Fruit fly (Drosophila melanogaster) whole organism, wandering third instar larva: Measurements from ENCODE around the gene snu.

Experiments
- CG32264 ChIP-seq: fragments of 200-800 bp; sonication (Bioruptor generic); optimal IDR thresholded peaks from 2 replicates; lab custom pipeline; 2016; ENCODE audit warnings: missing biosample characterization, missing genetic modification characterization
- CG9705 ChIP-seq: fragments of 200-800 bp; sonication (Bioruptor generic); optimal IDR thresholded peaks from 2 replicates; lab custom pipeline; 2018; ENCODE audit warnings: missing biosample characterization, mild to moderate bottlenecking, missing genetic modification characterization
- Dfd ChIP-seq: fragments of >200 bp; optimal IDR thresholded peaks from 2 replicates; lab custom pipeline; 2017; ENCODE audit warnings: missing biosample characterization, missing genetic modification characterization
- GATAd ChIP-seq: sonication (Bioruptor generic); optimal IDR thresholded peaks from 2 replicates; lab custom pipeline; 2016; ENCODE audit warnings: missing biosample characterization, missing genetic modification characterization
- HLH106 ChIP-seq: fragments of 200-800 bp; optimal IDR thresholded peaks from 3 replicates; lab custom pipeline; 2019; ENCODE audit warnings: missing biosample characterization, mild to moderate bottlenecking, missing genetic modification characterization, moderate library complexity
- Hr78 ChIP-seq: fragments of >200 bp; optimal IDR thresholded peaks from 2 replicates; lab custom pipeline; 2017; ENCODE audit warnings: missing biosample characterization, missing genetic modification characterization
- Hr83 ChIP-seq: fragments of 200-300 bp; sonication (Bioruptor generic); optimal IDR thresholded peaks from 2 replicates; lab custom pipeline; 2016; ENCODE audit warnings: missing biosample characterization, mild to moderate bottlenecking, missing genetic modification characterization, moderate library complexity; ENCODE audit not compliant: poor library complexity, severe bottlenecking
- Jra ChIP-seq: sonication (Bioruptor generic); optimal IDR thresholded peaks from 2 replicates; lab custom pipeline; 2016; ENCODE audit warnings: missing biosample characterization, missing genetic modification characterization
- Mio ChIP-seq: sonication (Bioruptor generic); optimal IDR thresholded peaks from 2 replicates; lab custom pipeline; 2016; ENCODE audit warnings: missing biosample characterization, missing genetic modification characterization
- Myc ChIP-seq: fragments of >200 bp; optimal IDR thresholded peaks from 2 replicates; lab custom pipeline; 2017
- N ChIP-seq: fragments of >200 bp; optimal IDR thresholded peaks from 2 replicates; lab custom pipeline; 2018; ENCODE audit warnings: missing biosample characterization, missing external identifiers, missing genetic modification characterization
- OdsH ChIP-seq: fragments of 200-800 bp; sonication (Bioruptor generic); optimal IDR thresholded peaks from 2 replicates; lab custom pipeline; 2016; ENCODE audit warnings: missing biosample characterization, mild to moderate bottlenecking, missing genetic modification characterization
- Rel ChIP-seq, 2 experiments: fragments of 200-800 bp; sonication (Bioruptor generic) in 1 of 2; optimal IDR thresholded peaks; 2 replicates in 1 of 2; 3 replicates in 1 of 2; lab custom pipeline; 2016 to 2019; ENCODE audit warnings: mild to moderate bottlenecking in 2 of 2, missing biosample characterization in 2 of 2, missing genetic modification characterization in 2 of 2, moderate library complexity in 1 of 2
- Sp1 ChIP-seq: fragments of 200-800 bp; sonication (Bioruptor generic); optimal IDR thresholded peaks from 3 replicates; lab custom pipeline; 2019; ENCODE audit warnings: missing biosample characterization, mild to moderate bottlenecking, missing genetic modification characterization, moderate library complexity
- Vsx2 ChIP-seq: fragments of 200-300, 225-300 bp; sonication (Bioruptor generic); optimal IDR thresholded peaks from 2 replicates; lab custom pipeline; 2018; ENCODE audit warnings: missing biosample characterization, missing genetic modification characterization; ENCODE audit not compliant: partially characterized antibody
- brk ChIP-seq: fragments of 200-800 bp; sonication (Bioruptor generic); optimal IDR thresholded peaks from 2 replicates; lab custom pipeline; 2016; ENCODE audit warnings: missing biosample characterization, mild to moderate bottlenecking, missing genetic modification characterization
- dl ChIP-seq, 2 experiments: fragments of 175-275, 200-275 bp in 1 of 2; fragments of 200-275 bp in 1 of 2; sonication (Bioruptor generic); optimal IDR thresholded peaks; lab custom pipeline; 2018; ENCODE audit warnings: mild to moderate bottlenecking in 2 of 2, missing biosample characterization in 2 of 2, missing genetic modification characterization in 2 of 2, moderate library complexity in 2 of 2; ENCODE audit not compliant: partially characterized antibody in 2 of 2, insufficient read depth in 1 of 2
- dmrt93B ChIP-seq: fragments of 200-800 bp; sonication (Bioruptor generic); optimal IDR thresholded peaks from 2 replicates; lab custom pipeline; 2018; ENCODE audit warnings: missing biosample characterization, mild to moderate bottlenecking, missing genetic modification characterization
- dsf ChIP-seq: sonication (Bioruptor generic); optimal IDR thresholded peaks from 2 replicates; lab custom pipeline; 2016; ENCODE audit warnings: missing biosample characterization, missing genetic modification characterization, borderline replicate concordance
- ey ChIP-seq: fragments of 200-800 bp; sonication (Bioruptor generic); optimal IDR thresholded peaks from 2 replicates; lab custom pipeline; 2016; ENCODE audit warnings: missing biosample characterization, missing genetic modification characterization
- foxo ChIP-seq, 2 experiments: fragments of 200-800 bp; sonication (Bioruptor generic); optimal IDR thresholded peaks; 2 replicates in 1 of 2; 3 replicates in 1 of 2; lab custom pipeline; 2016 to 2017; ENCODE audit warnings: missing biosample characterization in 2 of 2, missing genetic modification characterization in 2 of 2
- fru ChIP-seq: fragments of 200-800 bp; sonication (Bioruptor generic); optimal IDR thresholded peaks from 3 replicates; lab custom pipeline; 2016; ENCODE audit warnings: missing biosample characterization, mild to moderate bottlenecking, missing genetic modification characterization
- h ChIP-seq: fragments of 200-800 bp; sonication (Bioruptor generic); optimal IDR thresholded peaks from 3 replicates; lab custom pipeline; 2016; ENCODE audit warnings: missing biosample characterization, mild to moderate bottlenecking, missing genetic modification characterization
- jim ChIP-seq: fragments of 175-275, 200-325 bp; sonication (Bioruptor generic); optimal IDR thresholded peaks from 2 replicates; lab custom pipeline; 2016; ENCODE audit warnings: missing biosample characterization, mild to moderate bottlenecking, missing genetic modification characterization
- lola ChIP-seq: fragments of >200 bp; optimal IDR thresholded peaks from 2 replicates; lab custom pipeline; 2017; ENCODE audit warnings: missing biosample characterization, missing genetic modification characterization
- pan ChIP-seq: fragments of >200 bp; optimal IDR thresholded peaks from 2 replicates; lab custom pipeline; 2017
- psq ChIP-seq: fragments of 200-800 bp; sonication (Bioruptor generic); optimal IDR thresholded peaks from 3 replicates; lab custom pipeline; 2017; ENCODE audit warnings: missing biosample characterization, mild to moderate bottlenecking, missing genetic modification characterization, moderate library complexity
- rgr ChIP-seq: fragments of 200-800 bp; sonication (Bioruptor generic); optimal IDR thresholded peaks from 3 replicates; lab custom pipeline; 2016; ENCODE audit warnings: missing biosample characterization, mild to moderate bottlenecking, missing genetic modification characterization
- sage ChIP-seq: fragments of 200-800 bp; sonication (Bioruptor generic); optimal IDR thresholded peaks from 2 replicates; lab custom pipeline; 2016; ENCODE audit warnings: missing biosample characterization, mild to moderate bottlenecking, missing genetic modification characterization
- sv ChIP-seq: fragments of 200-800 bp; sonication (Bioruptor generic); optimal IDR thresholded peaks from 3 replicates; lab custom pipeline; 2016; ENCODE audit warnings: missing biosample characterization, missing genetic modification characterization
- tai ChIP-seq: sonication (Bioruptor generic); optimal IDR thresholded peaks from 2 replicates; lab custom pipeline; 2016; ENCODE audit warnings: missing biosample characterization, missing genetic modification characterization
- woc ChIP-seq: sonication (Bioruptor generic); optimal IDR thresholded peaks from 2 replicates; lab custom pipeline; 2016; ENCODE audit warnings: missing biosample characterization, mild to moderate bottlenecking, missing genetic modification characterization

Gene snu

DNA sequence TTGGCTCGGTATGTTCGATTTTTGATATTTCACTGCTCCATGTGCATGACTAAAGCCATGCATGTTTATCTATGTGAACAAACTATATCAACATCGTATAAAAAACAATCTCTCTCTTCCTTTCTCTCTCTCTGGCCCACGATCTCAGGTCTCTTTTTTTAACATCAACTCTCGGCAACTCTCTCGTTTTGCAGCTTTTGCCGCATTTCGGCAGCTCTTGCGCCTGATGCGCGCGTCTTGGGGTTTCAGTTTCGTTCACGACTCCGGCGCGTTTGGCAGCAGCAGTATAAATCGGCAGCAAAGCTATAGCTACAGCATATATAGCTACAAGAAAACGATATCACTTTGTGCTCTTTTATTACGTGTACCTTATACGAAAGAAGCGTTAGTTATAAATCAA, at the start of gene snu:
Gene snu, plus strand, starts transcription at position 254 of the 400 bp plus-strand sequence.
- TF ChIP-seq N (GFP tag; lab: Kevin White, UChicago) (no peak), dmrt93B (GFP tag; lab: Kevin White, UChicago) (no peak), sage (no peak), Sp1 (GFP tag; lab: Kevin White, UChicago) (peak; percentile 13), h (GFP tag; lab: Kevin White, UChicago) (peak; percentile 3), Hr83 (GFP tag; lab: Kevin White, UChicago) (no peak), CG32264 (no peak), Hr78 (no peak), Rel (GFP tag; optimal IDR thresholded peaks at IDR 0.05; lab: Kevin White, UChicago) (no peak), Rel (tag; optimal IDR thresholded peaks at IDR 0.05; lab: Kevin White, UChicago) (peak; percentile 3), dsf (GFP tag; lab: Kevin White, UChicago) (no peak), woc (GFP tag; lab: Kevin White, UChicago) (no peak), Mio (GFP tag; lab: Kevin White, UChicago) (no peak), dl (GFP tag; optimal IDR thresholded peaks at IDR 0.05; lab: Kevin White, UChicago; ENCODE audit: insufficient read depth in 1 of 2, partially characterized antibody in 2 of 2) (peak in 1 of 2 experiments; percentile 25), fru (GFP tag; lab: Kevin White, UChicago) (no peak)

DNA sequence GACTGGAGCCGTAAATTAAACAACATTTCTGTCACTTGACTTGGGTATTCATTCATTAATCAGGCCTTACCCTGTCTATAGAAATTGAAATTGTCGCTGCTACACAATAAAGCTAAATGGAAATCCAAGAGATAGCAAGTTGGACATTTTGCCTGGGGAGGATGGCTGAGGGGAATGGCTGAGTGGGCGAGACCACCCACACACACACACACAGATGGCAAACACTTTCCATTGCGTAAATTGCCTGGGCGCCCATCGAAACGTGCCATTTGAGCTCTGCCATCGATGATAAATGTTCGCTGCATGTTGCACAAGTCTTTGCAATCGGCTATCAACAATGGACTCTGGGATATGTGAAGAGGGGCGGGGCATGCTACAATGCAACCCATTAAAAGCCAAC, 47.6 kb upstream of the snu start:
- TF ChIP-seq psq (no peak), pan (lab: Kevin White, UChicago) (no peak)

- TF ChIP-seq Vsx2 (GFP tag; lab: Kevin White, UChicago): no peak
- TF ChIP-seq pan (lab: Kevin White, UChicago): no peak
- no peak for TF ChIP-seq dmrt93B (GFP tag; lab: Kevin White, UChicago)
- no peak for TF ChIP-seq foxo (GFP tag; optimal IDR thresholded peaks at IDR 0.05; lab: Kevin White, UChicago)
- TF ChIP-seq HLH106 (tag; lab: Kevin White, UChicago): no peak
- no peak for TF ChIP-seq lola (GFP tag; lab: Kevin White, UChicago)
- TF ChIP-seq fru (GFP tag; lab: Kevin White, UChicago): no peak
- TF ChIP-seq rgr: no peak
- no peak for TF ChIP-seq h (GFP tag; lab: Kevin White, UChicago)
- TF ChIP-seq Dfd (GFP tag; lab: Kevin White, UChicago): no peak
- TF ChIP-seq N (GFP tag; lab: Kevin White, UChicago): no peak
- TF ChIP-seq OdsH: no peak
- no peak for TF ChIP-seq brk (GFP tag; lab: Kevin White, UChicago)
- TF ChIP-seq Sp1 (GFP tag; lab: Kevin White, UChicago): no peak
Measured at dm6 chr3R:28628696-28629095, 46.1 kb upstream of the snu start.

DNA sequence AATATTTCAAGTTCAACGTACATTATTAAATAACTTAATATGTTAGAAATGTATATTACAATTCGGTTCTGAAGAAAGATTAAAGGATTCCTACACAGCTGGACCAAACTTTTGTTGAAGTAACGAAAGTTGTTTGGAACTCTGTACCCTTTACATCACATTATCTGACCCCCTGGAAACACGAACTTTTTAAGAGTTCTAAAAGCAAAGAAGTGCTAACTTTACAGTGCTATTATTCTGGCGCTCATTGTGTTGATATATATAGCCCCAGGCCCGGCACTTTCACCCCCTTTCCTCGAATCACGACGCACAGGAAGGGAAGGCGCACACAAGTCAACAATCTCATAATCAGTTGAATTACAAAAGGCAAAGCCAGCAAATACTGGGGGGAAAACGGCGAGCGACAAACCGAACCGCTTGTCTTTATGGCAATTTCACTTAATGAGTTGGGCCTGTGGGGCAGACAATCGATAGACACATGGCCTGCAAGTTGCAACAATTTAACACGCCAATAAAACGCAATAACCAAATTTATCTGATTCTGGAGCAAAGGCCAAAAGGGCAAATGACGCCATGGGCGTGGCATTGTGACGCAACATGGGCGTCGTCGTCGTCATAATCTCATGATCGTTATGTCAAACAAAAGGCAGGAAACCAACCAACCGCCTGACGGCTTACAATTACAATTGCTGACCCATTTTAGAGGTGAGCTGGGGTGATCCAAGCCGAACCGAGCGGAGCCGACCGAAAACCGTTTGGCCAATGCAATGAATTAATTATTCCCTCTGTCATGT, 45.5 kb upstream of the snu start:
- no peak for TF ChIP-seq sv (GFP tag; lab: Kevin White, UChicago)
- TF ChIP-seq psq: peak; percentile 59
- TF ChIP-seq N (GFP tag; lab: Kevin White, UChicago): no peak
- no peak for TF ChIP-seq Jra
- no peak for TF ChIP-seq Rel (GFP tag; optimal IDR thresholded peaks at IDR 0.05; lab: Kevin White, UChicago)
- TF ChIP-seq Rel (tag; optimal IDR thresholded peaks at IDR 0.05; lab: Kevin White, UChicago): peak; percentile 60
- TF ChIP-seq lola (GFP tag; lab: Kevin White, UChicago): no peak
- TF ChIP-seq rgr: no peak
- TF ChIP-seq ey (GFP tag; lab: Kevin White, UChicago): no peak
- no peak for TF ChIP-seq foxo (GFP tag; optimal IDR thresholded peaks at IDR 0.05; lab: Kevin White, UChicago)
- TF ChIP-seq Sp1 (GFP tag; lab: Kevin White, UChicago): peak; percentile 19
- peak; percentile 12 for TF ChIP-seq HLH106 (tag; lab: Kevin White, UChicago)
- no peak for TF ChIP-seq OdsH

dm6 chr3R:28630092-28630491, 44.7 kb upstream of the snu start:
- no peak for TF ChIP-seq Dfd (GFP tag; lab: Kevin White, UChicago)
- TF ChIP-seq OdsH: no peak
- TF ChIP-seq GATAd (GFP tag; lab: Kevin White, UChicago): no peak
- TF ChIP-seq Myc: no peak
- no peak for TF ChIP-seq tai (GFP tag; lab: Kevin White, UChicago)
- no peak for TF ChIP-seq h (GFP tag; lab: Kevin White, UChicago)
- no peak for TF ChIP-seq Hr78
- no peak for TF ChIP-seq psq
- no peak for TF ChIP-seq dmrt93B (GFP tag; lab: Kevin White, UChicago)
- no peak for TF ChIP-seq jim (GFP tag; lab: Kevin White, UChicago)
- no peak for TF ChIP-seq lola (GFP tag; lab: Kevin White, UChicago)
- no peak for TF ChIP-seq CG32264
- TF ChIP-seq CG9705 (GFP tag; lab: Kevin White, UChicago): no peak
- no peak for TF ChIP-seq Vsx2 (GFP tag; lab: Kevin White, UChicago)
- TF ChIP-seq foxo (GFP tag; optimal IDR thresholded peaks at IDR 0.05; lab: Kevin White, UChicago): no peak
- TF ChIP-seq HLH106 (tag; lab: Kevin White, UChicago): no peak
- TF ChIP-seq N (GFP tag; lab: Kevin White, UChicago): no peak
- TF ChIP-seq brk (GFP tag; lab: Kevin White, UChicago): no peak
- TF ChIP-seq Sp1 (GFP tag; lab: Kevin White, UChicago): no peak
- TF ChIP-seq pan (lab: Kevin White, UChicago): no peak
